Worm (Caenorhabditis elegans): ENCODE data around the gene C29F3.3.

ce11 chrV:15379817-15380216, 32.6 kb upstream of the C29F3.3 start, which contains the start of gene srh-251:
- no peak for TF ChIP-seq him-1 (tag; optimal IDR thresholded peaks at IDR 0.05)
- no peak for TF ChIP-seq dao-5 (tag; optimal IDR thresholded peaks at IDR 0.05)
- TF ChIP-seq W03F9.2 (tag; optimal IDR thresholded peaks at IDR 0.05) = no peak
